Fruit fly (Drosophila melanogaster) whole organism, adult: Measurements from ENCODE around the gene PAN3.

ENCODE experiments used
- CG11617 ChIP-seq: fragments of 200-800 bp; sonication (Bioruptor generic); optimal IDR thresholded peaks from 2 replicates; lab custom pipeline; 2017; ENCODE audit warnings: mild to moderate bottlenecking, missing biosample characterization, missing genetic modification reagents, missing genetic modification characterization
- CG12768 ChIP-seq: fragments of 200-800 bp; sonication (Bioruptor generic); optimal IDR thresholded peaks from 2 replicates; lab custom pipeline; 2017; ENCODE audit warnings: missing biosample characterization, missing genetic modification characterization, mild to moderate bottlenecking, moderate library complexity, missing genetic modification reagents
- CG14711 ChIP-seq: fragments of 200-800 bp; sonication (Bioruptor generic); optimal IDR thresholded peaks from 2 replicates; lab custom pipeline; 2018; ENCODE audit warnings: missing biosample characterization, mild to moderate bottlenecking, missing genetic modification characterization, moderate library complexity
- CG1620 ChIP-seq: fragments of 200-800 bp; sonication (Bioruptor generic); optimal IDR thresholded peaks from 2 replicates; lab custom pipeline; 2016; ENCODE audit warnings: missing biosample characterization, missing genetic modification characterization
- CG33017 ChIP-seq: fragments of 200-800 bp; sonication (Bioruptor generic); optimal IDR thresholded peaks from 2 replicates; lab custom pipeline; 2018; ENCODE audit warnings: missing biosample characterization, mild to moderate bottlenecking, missing genetic modification characterization, moderate library complexity
- CG5204 ChIP-seq: fragments of 200-800 bp; sonication (Bioruptor generic); optimal IDR thresholded peaks from 2 replicates; lab custom pipeline; 2016; ENCODE audit warnings: missing biosample characterization, missing genetic modification characterization
- CG7045 ChIP-seq: fragments of 200-800 bp; sonication (Bioruptor generic); optimal IDR thresholded peaks from 2 replicates; lab custom pipeline; 2017; ENCODE audit warnings: missing biosample characterization, mild to moderate bottlenecking, missing genetic modification characterization
- CG7101 ChIP-seq: fragments of 200-800 bp; sonication (Bioruptor generic); optimal IDR thresholded peaks from 2 replicates; lab custom pipeline; 2018; ENCODE audit warnings: missing biosample characterization, mild to moderate bottlenecking, missing genetic modification characterization, moderate library complexity
- Clk ChIP-seq: fragments of 200-800 bp; sonication (Bioruptor generic); optimal IDR thresholded peaks from 2 replicates; lab custom pipeline; 2017; ENCODE audit warnings: missing biosample characterization, missing genetic modification characterization
- Crg-1 ChIP-seq: fragments of 200-800 bp; sonication (Bioruptor generic); optimal IDR thresholded peaks from 2 replicates; lab custom pipeline; 2016; ENCODE audit warnings: missing biosample characterization, missing genetic modification characterization
- Hr96 ChIP-seq: fragments of 200-800 bp; sonication (Bioruptor generic); optimal IDR thresholded peaks from 2 replicates; lab custom pipeline; 2016; ENCODE audit warnings: missing biosample characterization, missing genetic modification characterization
- Mnt ChIP-seq: fragments of 200-800 bp; sonication (Bioruptor generic); optimal IDR thresholded peaks from 2 replicates; lab custom pipeline; 2016; ENCODE audit warnings: missing biosample characterization, mild to moderate bottlenecking, missing genetic modification characterization
- bab1 ChIP-seq: fragments of 200-800 bp; sonication (Bioruptor generic); optimal IDR thresholded peaks from 3 replicates; lab custom pipeline; 2019; ENCODE audit warnings: missing biosample characterization, mild to moderate bottlenecking, missing genetic modification characterization, moderate library complexity
- cic ChIP-seq: fragments of 200-800 bp; sonication (Bioruptor generic); optimal IDR thresholded peaks from 2 replicates; lab custom pipeline; 2017; ENCODE audit warnings: missing biosample characterization, mild to moderate bottlenecking, missing genetic modification characterization, moderate library complexity
- cnc ChIP-seq, 2 experiments: fragments of >200 bp; optimal IDR thresholded peaks; 2 replicates each; lab custom pipeline; 2017
- kay ChIP-seq: fragments of 200-800 bp; sonication (Bioruptor generic); peaks from one replicate; lab custom pipeline; 2016; ENCODE audit warnings: missing biosample characterization, missing genetic modification characterization, borderline replicate concordance
- ovo ChIP-seq: fragments of 200-800 bp; sonication (Bioruptor generic); optimal IDR thresholded peaks from 2 replicates; lab custom pipeline; 2016; ENCODE audit warnings: missing biosample characterization, missing genetic modification characterization
- pad ChIP-seq: fragments of 200-800 bp; sonication (Bioruptor generic); optimal IDR thresholded peaks from 3 replicates; lab custom pipeline; 2017; ENCODE audit warnings: missing biosample characterization, missing genetic modification characterization, mild to moderate bottlenecking, moderate library complexity, missing genetic modification reagents
- tj ChIP-seq: fragments of 200-800 bp; sonication (Bioruptor generic); optimal IDR thresholded peaks from 3 replicates; lab custom pipeline; 2017; ENCODE audit warnings: missing biosample characterization, mild to moderate bottlenecking, missing genetic modification characterization, moderate library complexity
- toe ChIP-seq: fragments of 200-800 bp; sonication (Bioruptor generic); optimal IDR thresholded peaks from 2 replicates; lab custom pipeline; 2016; ENCODE audit warnings: missing biosample characterization, missing genetic modification characterization

Gene PAN3

dm6 chr3L:3054099-3054498 lies 16.8 kb upstream of the PAN3 start:
- no peak for TF ChIP-seq cic (GFP tag; lab: Kevin White, UChicago)
- TF ChIP-seq Clk (GFP tag; lab: Kevin White, UChicago), result no peak
- TF ChIP-seq CG1620 (GFP tag; lab: Kevin White, UChicago), result no peak
- TF ChIP-seq pad, result no peak
- TF ChIP-seq ovo, result no peak
- TF ChIP-seq CG11617 (GFP tag; lab: Kevin White, UChicago), result no peak
- no peak for TF ChIP-seq Mnt (GFP tag; lab: Kevin White, UChicago)
- no peak for TF ChIP-seq cnc (optimal IDR thresholded peaks at IDR 0.05; lab: Kevin White, UChicago)
- TF ChIP-seq CG5204 (GFP tag; lab: Kevin White, UChicago), result no peak
- TF ChIP-seq bab1 (GFP tag; lab: Kevin White, UChicago), result no peak
- no peak for TF ChIP-seq Hr96 (GFP tag; lab: Kevin White, UChicago)
- no peak for TF ChIP-seq kay

- no peak for TF ChIP-seq Hr96 (GFP tag; lab: Kevin White, UChicago)
- peak; percentile 59 for TF ChIP-seq Mnt (GFP tag; lab: Kevin White, UChicago)
- TF ChIP-seq CG14711 (tag; lab: Kevin White, UChicago), result no peak
- peak; percentile 31 for TF ChIP-seq bab1 (GFP tag; lab: Kevin White, UChicago)
- TF ChIP-seq CG5204 (GFP tag; lab: Kevin White, UChicago), result no peak
- TF ChIP-seq CG1620 (GFP tag; lab: Kevin White, UChicago), result no peak
Measured at dm6 chr3L:3054851-3055250, 16.1 kb upstream of the PAN3 start, which contains the start of gene CG16753. TSS of gene CG16753 (plus strand) at chr3L:3055079.

- TF ChIP-seq CG14711 (tag; lab: Kevin White, UChicago), result no peak
- peak; percentile 74 for TF ChIP-seq tj (GFP tag; lab: Kevin White, UChicago)
Measured at dm6 chr3L:3058970-3059883, 11.7 kb upstream of the PAN3 start.

dm6 chr3L:3060054-3060979 lies 10.6 kb upstream of the PAN3 start:
- TF ChIP-seq toe (peak; percentile 100), CG5204 (GFP tag; lab: Kevin White, UChicago) (no peak), tj (GFP tag; lab: Kevin White, UChicago) (peak; percentile 98), CG7101 (peak; percentile 100), Mnt (GFP tag; lab: Kevin White, UChicago) (peak; percentile 99), Crg-1 (GFP tag; lab: Kevin White, UChicago) (peak; percentile 100), cnc (optimal IDR thresholded peaks at IDR 0.05; lab: Kevin White, UChicago) (no peak), CG1620 (GFP tag; lab: Kevin White, UChicago) (peak; percentile 100), Hr96 (GFP tag; lab: Kevin White, UChicago) (peak; percentile 100), CG12768 (GFP tag; lab: Kevin White, UChicago) (peak; percentile 100), CG11617 (GFP tag; lab: Kevin White, UChicago) (peak; percentile 100), CG14711 (tag; lab: Kevin White, UChicago) (peak; percentile 98), cic (GFP tag; lab: Kevin White, UChicago) (peak; percentile 95), CG33017 (tag; lab: Kevin White, UChicago) (peak; percentile 99), pad (peak; percentile 98), kay (peak; percentile 100), ovo (peak; percentile 98), Clk (GFP tag; lab: Kevin White, UChicago) (peak; percentile 100), CG7045 (peak; percentile 100), bab1 (GFP tag; lab: Kevin White, UChicago) (peak; percentile 99)

- TF ChIP-seq pad, result peak; percentile 93
Measured at dm6 chr3L:3061069-3061468, 9.9 kb upstream of the PAN3 start.

- peak; percentile 47 for TF ChIP-seq Mnt (GFP tag; lab: Kevin White, UChicago)
- no peak for TF ChIP-seq CG33017 (tag; lab: Kevin White, UChicago)
- TF ChIP-seq bab1 (GFP tag; lab: Kevin White, UChicago), result no peak
- TF ChIP-seq cnc (optimal IDR thresholded peaks at IDR 0.05; lab: Kevin White, UChicago), result no peak
- TF ChIP-seq CG5204 (GFP tag; lab: Kevin White, UChicago), result no peak
- TF ChIP-seq CG11617 (GFP tag; lab: Kevin White, UChicago), result no peak
- TF ChIP-seq Hr96 (GFP tag; lab: Kevin White, UChicago), result no peak
- no peak for TF ChIP-seq CG14711 (tag; lab: Kevin White, UChicago)
- no peak for TF ChIP-seq CG12768 (GFP tag; lab: Kevin White, UChicago)
- TF ChIP-seq toe, result no peak
- no peak for TF ChIP-seq kay
- TF ChIP-seq tj (GFP tag; lab: Kevin White, UChicago), result peak; percentile 9
- TF ChIP-seq ovo, result no peak
- TF ChIP-seq cic (GFP tag; lab: Kevin White, UChicago), result peak; percentile 68
- peak; percentile 95 for TF ChIP-seq pad
- no peak for TF ChIP-seq Crg-1 (GFP tag; lab: Kevin White, UChicago)
- TF ChIP-seq CG1620 (GFP tag; lab: Kevin White, UChicago), result no peak
- TF ChIP-seq CG7101, result no peak
Measured at dm6 chr3L:3069774-3070173, 1.2 kb upstream of the PAN3 start.
